Fruit fly (Drosophila melanogaster) whole organism, embryonic: ENCODE measurements around the gene MED14.
A peak's percentile ranks its signal among the peaks of the same experiment; 100 is the strongest.

ENCODE experiments used
- Adf1 ChIP-seq: fragments of 200-800 bp; sonication (Bioruptor generic); IDR thresholded peaks from 2 replicates; pipeline ENCODE4 v1.3.6; 2022; ENCODE audit warnings: missing biosample characterization, missing genetic modification characterization
- Aef1 ChIP-seq: fragments of 200-800 bp; sonication (Bioruptor generic); IDR thresholded peaks from 3 replicates; pipeline ENCODE4 v1.3.6; 2022; ENCODE audit warnings: missing biosample characterization, missing genetic modification characterization
- Awh ChIP-seq: fragments of 200-800 bp; sonication (Bioruptor generic); IDR thresholded peaks from 2 replicates; pipeline ENCODE4, ENCODE4 v1.3.6; 2022; ENCODE audit warnings: missing biosample characterization, missing genetic modification characterization
- CG10267 ChIP-seq: fragments of 200-800 bp; sonication (Bioruptor generic); optimal IDR thresholded peaks from 2 replicates; lab custom pipeline; 2018; ENCODE audit warnings: missing biosample characterization, mild to moderate bottlenecking, missing genetic modification characterization, moderate library complexity
- CG10321 ChIP-seq: fragments of 200-800 bp; sonication (Bioruptor generic); IDR thresholded peaks from 2 replicates; pipeline ENCODE4 v1.3.6; 2022; ENCODE audit warnings: missing biosample characterization, missing genetic modification characterization
- CG11093 ChIP-seq: fragments of 200-800 bp; sonication (Bioruptor generic); IDR thresholded peaks from 3 replicates; pipeline ENCODE4 v1.3.6; 2022; ENCODE audit warnings: missing biosample characterization, missing genetic modification characterization
- CG11456 ChIP-seq: fragments of 200-800 bp; sonication (Bioruptor generic); IDR thresholded peaks from 3 replicates; pipeline ENCODE4 v1.3.6; 2022; ENCODE audit warnings: missing biosample characterization, missing genetic modification characterization
- CG1233 ChIP-seq: fragments of 200-800 bp; sonication (Bioruptor generic); optimal IDR thresholded peaks from 4 replicates; lab custom pipeline; 2018; ENCODE audit warnings: missing biosample characterization, mild to moderate bottlenecking, missing genetic modification characterization
- CG1529 ChIP-seq: fragments of 200-800 bp; sonication (Bioruptor generic); optimal IDR thresholded peaks from 3 replicates; lab custom pipeline; 2018; ENCODE audit warnings: missing biosample characterization, missing genetic modification characterization
- CG15479 ChIP-seq: fragments of 200-800 bp; sonication (Bioruptor generic); optimal IDR thresholded peaks from 3 replicates; lab custom pipeline; 2019; ENCODE audit warnings: missing biosample characterization, mild to moderate bottlenecking, missing genetic modification characterization, moderate library complexity
- CG15601 ChIP-seq: fragments of 200-800 bp; sonication (Bioruptor generic); optimal IDR thresholded peaks from 3 replicates; lab custom pipeline; 2019; ENCODE audit warnings: missing biosample characterization, mild to moderate bottlenecking, missing genetic modification characterization, moderate library complexity
- CG17328 ChIP-seq: fragments of 200-800 bp; sonication (Bioruptor generic); IDR thresholded peaks from 2 replicates; pipeline ENCODE4 v1.3.6; 2022; ENCODE audit warnings: missing biosample characterization, missing genetic modification characterization
- CG18262 ChIP-seq: fragments of 200-800 bp; optimal IDR thresholded peaks from 3 replicates; lab custom pipeline; 2019; ENCODE audit warnings: missing biosample characterization, mild to moderate bottlenecking, missing genetic modification characterization, moderate library complexity
- CG34224 ChIP-seq: fragments of 200-800 bp; sonication (Bioruptor generic); IDR thresholded peaks from 3 replicates; pipeline ENCODE4 v1.3.6; 2022; ENCODE audit warnings: missing biosample characterization, missing genetic modification characterization; ENCODE audit not compliant: partially characterized antibody
- CG34422 ChIP-seq: fragments of 200-800 bp; sonication (Bioruptor generic); IDR thresholded peaks from 3 replicates; pipeline ENCODE4 v1.3.6; 2022; ENCODE audit warnings: missing biosample characterization, missing genetic modification characterization
- CG3847 ChIP-seq: fragments of 200-800 bp; sonication (Bioruptor generic); IDR thresholded peaks from 2 replicates; pipeline ENCODE4 v1.3.6; 2022; ENCODE audit warnings: missing biosample characterization, missing genetic modification characterization
- CG4404 ChIP-seq: fragments of 200-800 bp; sonication (Bioruptor generic); IDR thresholded peaks from 2 replicates; pipeline ENCODE4 v1.3.6; 2022; ENCODE audit warnings: missing biosample characterization, missing genetic modification characterization
- CG4707 ChIP-seq: fragments of 200-800 bp; sonication (Bioruptor generic); optimal IDR thresholded peaks from 2 replicates; lab custom pipeline; 2018; ENCODE audit warnings: missing biosample characterization, mild to moderate bottlenecking, missing genetic modification characterization, moderate library complexity
- CG7556 ChIP-seq: fragments of 200-800 bp; sonication (Bioruptor generic); optimal IDR thresholded peaks from 2 replicates; lab custom pipeline; 2017; ENCODE audit warnings: missing biosample characterization, mild to moderate bottlenecking, missing genetic modification characterization
- CG8290 ChIP-seq, 3 experiments: fragments of 200-800 bp; sonication (Bioruptor generic); optimal IDR thresholded peaks; 2 replicates each; lab custom pipeline; 2016 to 2019; ENCODE audit warnings: missing biosample characterization in 3 of 3, missing genetic modification characterization in 3 of 3, mild to moderate bottlenecking in 2 of 3, moderate library complexity in 1 of 3
- CG8924 ChIP-seq: fragments of 200-800 bp; optimal IDR thresholded peaks from 3 replicates; lab custom pipeline; 2019; ENCODE audit warnings: missing biosample characterization, mild to moderate bottlenecking, missing genetic modification characterization, moderate library complexity
- Dll ChIP-seq: fragments of 200-800 bp; sonication (Bioruptor generic); IDR thresholded peaks from 4 replicates; pipeline ENCODE4 v1.3.6; 2022; ENCODE audit warnings: missing biosample characterization, missing genetic modification characterization; ENCODE audit not compliant: partially characterized antibody
- Dref ChIP-seq: fragments of 200-800 bp; sonication (Bioruptor generic); IDR thresholded peaks from 2 replicates; pipeline ENCODE4 v1.3.6; 2022; ENCODE audit warnings: missing biosample characterization, missing genetic modification characterization
- Fer2 ChIP-seq: fragments of 200-800 bp; sonication (Bioruptor generic); optimal IDR thresholded peaks from 2 replicates; lab custom pipeline; 2018; ENCODE audit warnings: missing biosample characterization, mild to moderate bottlenecking, missing genetic modification characterization, moderate library complexity
- H15 ChIP-seq: fragments of 200-800 bp; sonication (Bioruptor generic); IDR thresholded peaks from 3 replicates; pipeline ENCODE4 v1.3.6; 2022; ENCODE audit warnings: missing biosample characterization, missing genetic modification characterization
- Hr51 ChIP-seq, 2 experiments: fragments of 200-800 bp; sonication (Bioruptor generic); optimal IDR thresholded peaks; 2 replicates in 1 of 2; 3 replicates in 1 of 2; lab custom pipeline; 2016 to 2018; ENCODE audit warnings: missing biosample characterization in 2 of 2, missing genetic modification characterization in 2 of 2, mild to moderate bottlenecking in 1 of 2, moderate library complexity in 1 of 2
- Mad ChIP-seq: fragments of 200-800 bp; sonication (Bioruptor generic); optimal IDR thresholded peaks from 2 replicates; lab custom pipeline; 2016; ENCODE audit warnings: missing biosample characterization, missing genetic modification characterization
- NFAT ChIP-seq: fragments of 200-800 bp; sonication (Bioruptor generic); IDR thresholded peaks from 2 replicates; pipeline ENCODE4 v1.3.6; 2022; ENCODE audit warnings: missing biosample characterization, missing genetic modification characterization
- abd-A ChIP-seq: fragments of 200-800 bp; sonication (Bioruptor generic); optimal IDR thresholded peaks from 3 replicates; lab custom pipeline; 2019; ENCODE audit warnings: missing biosample characterization, mild to moderate bottlenecking, missing genetic modification characterization, moderate library complexity
- bbx ChIP-seq: fragments of 200-800 bp; sonication (Bioruptor generic); IDR thresholded peaks from 2 replicates; pipeline ENCODE4 v1.3.6; 2022; ENCODE audit warnings: missing biosample characterization, missing genetic modification characterization; ENCODE audit not compliant: partially characterized antibody
- ci ChIP-seq: fragments of 200-800 bp; sonication (Bioruptor generic); IDR thresholded peaks from 3 replicates; pipeline ENCODE4 v1.3.6; 2022; ENCODE audit warnings: missing biosample characterization, missing genetic modification characterization
- dati ChIP-seq: fragments of 200-800 bp; sonication (Bioruptor generic); IDR thresholded peaks from 2 replicates; pipeline ENCODE4 v1.3.6; 2022; ENCODE audit warnings: missing biosample characterization, missing genetic modification characterization
- ewg ChIP-seq: fragments of 200-800 bp; sonication (Bioruptor generic); optimal IDR thresholded peaks from 3 replicates; lab custom pipeline; 2017; ENCODE audit warnings: mild to moderate bottlenecking, missing biosample characterization, missing genetic modification reagents, missing genetic modification characterization
- gce ChIP-seq: fragments of 200-800 bp; sonication (Bioruptor generic); IDR thresholded peaks from 3 replicates; pipeline ENCODE4 v1.3.6; 2022; ENCODE audit warnings: missing biosample characterization, missing genetic modification characterization
- gcm2 ChIP-seq: fragments of 200-800 bp; sonication (Bioruptor generic); optimal IDR thresholded peaks from 2 replicates; lab custom pipeline; 2016; ENCODE audit warnings: missing biosample characterization, missing genetic modification characterization
- gsb ChIP-seq: fragments of 200-800 bp; sonication (Bioruptor generic); IDR thresholded peaks from 2 replicates; pipeline ENCODE4 v1.3.6; 2022; ENCODE audit warnings: missing biosample characterization, missing genetic modification characterization
- h ChIP-seq: fragments of >200 bp; optimal IDR thresholded peaks from 2 replicates; lab custom pipeline; 2017
- hb ChIP-seq: fragments of 200-800 bp; sonication (Bioruptor generic); IDR thresholded peaks from 3 replicates; pipeline ENCODE4 v1.3.6; 2022; ENCODE audit warnings: missing biosample characterization, missing genetic modification characterization; ENCODE audit not compliant: partially characterized antibody
- ind ChIP-seq: fragments of 200-800 bp; sonication (Bioruptor generic); optimal IDR thresholded peaks from 3 replicates; lab custom pipeline; 2016; ENCODE audit warnings: missing biosample characterization, missing genetic modification characterization
- luna ChIP-seq: fragments of 200-800 bp; sonication (Bioruptor generic); optimal IDR thresholded peaks from 2 replicates; lab custom pipeline; 2016; ENCODE audit warnings: missing biosample characterization, missing genetic modification characterization
- nerfin-1 ChIP-seq: fragments of 200-800 bp; sonication (Bioruptor generic); optimal IDR thresholded peaks from 3 replicates; lab custom pipeline; 2019; ENCODE audit warnings: missing biosample characterization, mild to moderate bottlenecking, missing genetic modification characterization, moderate library complexity
- nom ChIP-seq: fragments of 200-800 bp; sonication (Bioruptor generic); optimal IDR thresholded peaks from 2 replicates; lab custom pipeline; 2017; ENCODE audit warnings: missing biosample characterization, missing genetic modification characterization, mild to moderate bottlenecking, moderate library complexity, missing genetic modification reagents
- pita ChIP-seq: fragments of 200-800 bp; sonication (Bioruptor generic); optimal IDR thresholded peaks from 2 replicates; lab custom pipeline; 2017; ENCODE audit warnings: missing biosample characterization, mild to moderate bottlenecking, missing genetic modification characterization
- ssp ChIP-seq: fragments of 200-800 bp; sonication (Bioruptor generic); IDR thresholded peaks from 2 replicates; pipeline ENCODE4 v1.3.6; 2022; ENCODE audit warnings: missing biosample characterization, missing genetic modification characterization
- toy ChIP-seq: fragments of 200-800 bp; sonication (Bioruptor generic); IDR thresholded peaks from 2 replicates; pipeline ENCODE4 v1.3.6; 2022; ENCODE audit warnings: missing biosample characterization, missing genetic modification characterization
- tx ChIP-seq: fragments of 200-800 bp; sonication (Bioruptor generic); optimal IDR thresholded peaks from 2 replicates; lab custom pipeline; 2016; ENCODE audit warnings: missing biosample characterization, missing genetic modification characterization
- unc-4 ChIP-seq: fragments of 200-800 bp; sonication (Bioruptor generic); IDR thresholded peaks from 2 replicates; pipeline ENCODE4 v1.3.6; 2022; ENCODE audit warnings: missing biosample characterization, missing genetic modification characterization; ENCODE audit not compliant: partially characterized antibody
- usp ChIP-seq: fragments of >200 bp; optimal IDR thresholded peaks from 2 replicates; lab custom pipeline; 2017; ENCODE audit warnings: missing biosample characterization, missing genetic modification characterization
- vfl ChIP-seq: fragments of 200-800 bp; sonication (Bioruptor generic); optimal IDR thresholded peaks from 2 replicates; lab custom pipeline; 2016; ENCODE audit warnings: missing biosample characterization, missing genetic modification characterization
- zfh1 ChIP-seq: fragments of 200-800 bp; sonication (Bioruptor generic); IDR thresholded peaks from 3 replicates; pipeline ENCODE4 v1.3.6; 2022; ENCODE audit warnings: missing biosample characterization, missing genetic modification characterization

MED14 gene

dm6 chr3L:644111-644718, 51.2 kb downstream of the MED14 start (continued):
- peak; percentile 92 for TF ChIP-seq CG34422
- 0 out of 2 replicates have a peak, but pooled peaks have one; percentile 37 for TF ChIP-seq bbx (GFP tag; lab: Robert Waterston, UW)
- peak; percentile 95 for TF ChIP-seq ci (GFP tag; lab: Robert Waterston, UW)
- peak; percentile 81 for TF ChIP-seq CG1233 (GFP tag; lab: Kevin White, UChicago)
- no peak for TF ChIP-seq CG34224 (GFP tag; lab: Robert Waterston, UW)
- TF ChIP-seq tx (GFP tag; lab: Kevin White, UChicago): peak; percentile 83
- peak; percentile 4 for TF ChIP-seq vfl (GFP tag; lab: Kevin White, UChicago)
- TF ChIP-seq CG8290 (GFP tag; optimal IDR thresholded peaks at IDR 0.05; lab: Kevin White, UChicago): peak; percentile 77
- peak; percentile 43 to 91 for TF ChIP-seq CG8290 (tag; optimal IDR thresholded peaks at IDR 0.05; lab: Kevin White, UChicago)
- peak; percentile 83 for TF ChIP-seq nerfin-1
- TF ChIP-seq CG10267 (tag; lab: Kevin White, UChicago): peak; percentile 77
- peak; percentile 84; the same call in 2 of the 3 replicates for TF ChIP-seq gce (GFP tag; lab: Robert Waterston, UW)
- peak; percentile 51 for TF ChIP-seq gsb
- TF ChIP-seq ssp (GFP tag; lab: Robert Waterston, UW): peak; percentile 75
- peak; percentile 71 for TF ChIP-seq luna (GFP tag; lab: Kevin White, UChicago)
- TF ChIP-seq Adf1 (GFP tag; lab: Robert Waterston, UW): no peak
- peak; percentile 78 for TF ChIP-seq CG15601 (tag; lab: Kevin White, UChicago)
- TF ChIP-seq CG11093: peak; percentile 75
- no peak for TF ChIP-seq CG15479 (GFP tag; lab: Kevin White, UChicago)
- TF ChIP-seq H15 (GFP tag; lab: Robert Waterston, UW): peak; percentile 90
- TF ChIP-seq Fer2 (tag; lab: Kevin White, UChicago): no peak
- no peak for TF ChIP-seq Dll (GFP tag; lab: Robert Waterston, UW)
- peak; percentile 91 for TF ChIP-seq ind (GFP tag; lab: Kevin White, UChicago)
- TF ChIP-seq CG11456 (GFP tag; lab: Robert Waterston, UW): peak; percentile 79; the same call in 2 of the 3 replicates
- peak; percentile 74 for TF ChIP-seq CG3847
- peak; percentile 93 for TF ChIP-seq zfh1
- TF ChIP-seq CG10321 (GFP tag; lab: Robert Waterston, UW): peak; percentile 49
- no peak; the same call in 1 of the 2 replicates for TF ChIP-seq NFAT (GFP tag; lab: Robert Waterston, UW)
- no peak for TF ChIP-seq unc-4 (GFP tag; lab: Robert Waterston, UW)
- no peak for TF ChIP-seq pita (GFP tag; lab: Kevin White, UChicago)
- TF ChIP-seq CG8924 (tag; lab: Kevin White, UChicago): peak; percentile 83
- peak; percentile 84 for TF ChIP-seq gcm2 (GFP tag; lab: Kevin White, UChicago)
- no peak for TF ChIP-seq toy (GFP tag; lab: Robert Waterston, UW)
- peak; percentile 93 for TF ChIP-seq Awh
- peak; percentile 17 for TF ChIP-seq nom (GFP tag; lab: Kevin White, UChicago)
- TF ChIP-seq CG4707 (GFP tag; lab: Kevin White, UChicago): peak; percentile 83
- TF ChIP-seq h (lab: Kevin White, UChicago): no peak
- peak; percentile 92 for TF ChIP-seq CG17328 (GFP tag; lab: Robert Waterston, UW)
- TF ChIP-seq dati (GFP tag; lab: Robert Waterston, UW): peak; percentile 88
- TF ChIP-seq CG1529 (GFP tag; lab: Kevin White, UChicago): peak; percentile 90
- TF ChIP-seq abd-A: no peak
- no peak for TF ChIP-seq usp
- peak; percentile 87 for TF ChIP-seq CG18262 (tag; lab: Kevin White, UChicago)
- peak; percentile 89 for TF ChIP-seq ewg (GFP tag; lab: Kevin White, UChicago)
- TF ChIP-seq CG4404 (GFP tag; lab: Robert Waterston, UW): peak; percentile 40; the same call in 1 of the 2 replicates
- peak; percentile 86 for TF ChIP-seq Mad (GFP tag; lab: Kevin White, UChicago)
- TF ChIP-seq hb (GFP tag; lab: Robert Waterston, UW): no peak
- TF ChIP-seq Aef1 (GFP tag; lab: Robert Waterston, UW): peak; percentile 83
- TF ChIP-seq CG7556 (GFP tag; lab: Kevin White, UChicago): peak; percentile 72
- TF ChIP-seq Dref (GFP tag; lab: Robert Waterston, UW): no peak
- TF ChIP-seq Hr51 (GFP tag; optimal IDR thresholded peaks at IDR 0.05; lab: Kevin White, UChicago): peak; percentile 47 to 89
